Worm (Caenorhabditis elegans) whole organism, L2 larva: Measurements from ENCODE around the gene ZK856.19.

ENCODE experiments used
- F13H6.1 ChIP-seq: sonication (generic microtip); optimal IDR thresholded peaks from 2 replicates; lab custom pipeline; 2016; ENCODE audit warnings: missing genetic modification characterization, missing compliant biosample characterization
- R02D3.7 ChIP-seq: fragments of 150-350 bp; optimal IDR thresholded peaks from 2 replicates; lab custom pipeline; 2014; ENCODE audit warnings: missing biosample characterization, missing genetic modification characterization
- ZK546.5 ChIP-seq: sonication (generic microtip); optimal IDR thresholded peaks from 2 replicates; lab custom pipeline; 2017; ENCODE audit warnings: missing biosample characterization, missing genetic modification characterization
- alr-1 ChIP-seq: fragments of 150-350 bp; optimal IDR thresholded peaks from 2 replicates; lab custom pipeline; 2014; ENCODE audit warnings: missing biosample characterization, missing genetic modification characterization
- aly-2 ChIP-seq: fragments of 150-350 bp; optimal IDR thresholded peaks from 2 replicates; lab custom pipeline; 2014; ENCODE audit warnings: missing biosample characterization, missing genetic modification characterization
- ama-1 ChIP-seq: fragments of 150-350 bp; optimal IDR thresholded peaks from 2 replicates; lab custom pipeline; 2018; ENCODE audit warnings: inconsistent platforms
- blmp-1 ChIP-seq: sonication (generic microtip); optimal IDR thresholded peaks from 2 replicates; lab custom pipeline; 2017; ENCODE audit warnings: missing genetic modification characterization, mild to moderate bottlenecking, missing compliant biosample characterization, antibody characterized with exemption, moderate library complexity; ENCODE audit not compliant: insufficient read depth
- ceh-16 ChIP-seq: fragments of 150-350 bp; optimal IDR thresholded peaks from 2 replicates; lab custom pipeline; 2014; ENCODE audit warnings: missing biosample characterization, missing genetic modification characterization
- ceh-82 ChIP-seq: fragments of 150-350 bp; optimal IDR thresholded peaks from 2 replicates; lab custom pipeline; 2014; ENCODE audit warnings: missing biosample characterization, missing genetic modification characterization
- crh-2 ChIP-seq: sonication (generic microtip); optimal IDR thresholded peaks from 2 replicates; lab custom pipeline; 2017; ENCODE audit warnings: missing biosample characterization, missing genetic modification characterization
- dmd-4 ChIP-seq: sonication (generic microtip); optimal IDR thresholded peaks from 2 replicates; lab custom pipeline; 2017; ENCODE audit warnings: missing biosample characterization, missing genetic modification characterization
- egl-27 ChIP-seq: sonication (generic microtip); optimal IDR thresholded peaks from 3 replicates; lab custom pipeline; 2017; ENCODE audit warnings: missing biosample characterization, missing genetic modification reagents, missing genetic modification characterization
- elt-1 ChIP-seq: fragments of 150-350 bp; optimal IDR thresholded peaks from 2 replicates; lab custom pipeline; 2014; ENCODE audit warnings: missing biosample characterization, missing genetic modification characterization
- elt-3 ChIP-seq: sonication (generic microtip); optimal IDR thresholded peaks from 2 replicates; lab custom pipeline; 2017; ENCODE audit warnings: missing biosample characterization, missing genetic modification characterization
- fos-1 ChIP-seq: fragments of 150-350 bp; optimal IDR thresholded peaks from 2 replicates; lab custom pipeline; 2014; ENCODE audit warnings: missing biosample characterization, missing genetic modification characterization
- gmeb-1 ChIP-seq: fragments of 150-350 bp; optimal IDR thresholded peaks from 2 replicates; lab custom pipeline; 2014; ENCODE audit warnings: missing biosample characterization, missing genetic modification characterization
- lin-13 ChIP-seq: fragments of 150-350 bp; optimal IDR thresholded peaks from 2 replicates; lab custom pipeline; 2014; ENCODE audit warnings: missing biosample characterization, missing genetic modification reagents, missing genetic modification characterization
- lin-39 ChIP-seq: fragments of 150-350 bp; optimal IDR thresholded peaks from 2 replicates; lab custom pipeline; 2014; ENCODE audit warnings: missing biosample characterization, missing genetic modification reagents, missing genetic modification characterization
- lsy-2 ChIP-seq, 2 experiments: fragments of 150-350 bp in 1 of 2; sonication (generic microtip) in 1 of 2; optimal IDR thresholded peaks; 2 replicates each; lab custom pipeline; 2014 to 2017; ENCODE audit warnings: missing biosample characterization in 2 of 2, missing genetic modification characterization in 2 of 2
- mab-5 ChIP-seq: fragments of 150-350 bp; optimal IDR thresholded peaks from 2 replicates; lab custom pipeline; 2014; ENCODE audit warnings: missing biosample characterization, missing genetic modification characterization
- mbf-1 ChIP-seq: sonication (generic microtip); optimal IDR thresholded peaks from 2 replicates; lab custom pipeline; 2017; ENCODE audit warnings: missing biosample characterization, missing genetic modification characterization
- mdl-1 ChIP-seq, 2 experiments: fragments of 150-350 bp in 1 of 2; sonication (generic microtip) in 1 of 2; optimal IDR thresholded peaks; 2 replicates each; lab custom pipeline; 2017; ENCODE audit warnings: missing biosample characterization in 2 of 2, missing genetic modification characterization in 2 of 2
- nhr-10 ChIP-seq: sonication (generic microtip); optimal IDR thresholded peaks from 2 replicates; lab custom pipeline; 2017; ENCODE audit warnings: missing biosample characterization, missing genetic modification characterization
- nhr-12 ChIP-seq: fragments of 150-350 bp; optimal IDR thresholded peaks from 2 replicates; lab custom pipeline; 2014; ENCODE audit warnings: missing biosample characterization, missing genetic modification characterization
- nhr-129 ChIP-seq: fragments of 150-350 bp; optimal IDR thresholded peaks from 2 replicates; lab custom pipeline; 2014; ENCODE audit warnings: missing biosample characterization, missing genetic modification characterization
- nhr-21 ChIP-seq: fragments of 150-350 bp; optimal IDR thresholded peaks from 2 replicates; lab custom pipeline; 2014; ENCODE audit warnings: missing biosample characterization, missing genetic modification characterization
- nhr-23 ChIP-seq: fragments of 150-350 bp; optimal IDR thresholded peaks from 2 replicates; lab custom pipeline; 2014; ENCODE audit warnings: missing biosample characterization, missing genetic modification reagents, missing genetic modification characterization
- nhr-6 ChIP-seq: fragments of 150-350 bp; optimal IDR thresholded peaks from 2 replicates; lab custom pipeline; 2014; ENCODE audit warnings: missing biosample characterization, missing genetic modification characterization
- nhr-77 ChIP-seq: fragments of 150-350 bp; optimal IDR thresholded peaks from 2 replicates; lab custom pipeline; 2014; ENCODE audit warnings: missing biosample characterization, missing genetic modification characterization
- skn-1 ChIP-seq: sonication (generic microtip); optimal IDR thresholded peaks from 2 replicates; lab custom pipeline; 2017; ENCODE audit warnings: missing biosample characterization, missing genetic modification characterization
- snpc-4 ChIP-seq: fragments of 150-350 bp; optimal IDR thresholded peaks from 2 replicates; lab custom pipeline; 2014; ENCODE audit warnings: missing biosample characterization, missing genetic modification characterization
- unc-55 ChIP-seq: fragments of 150-350 bp; sonication (generic microtip); optimal IDR thresholded peaks from 3 replicates; lab custom pipeline; 2014; ENCODE audit warnings: missing biosample characterization, missing genetic modification reagents, missing genetic modification characterization
- zag-1 ChIP-seq: fragments of 150-350 bp; optimal IDR thresholded peaks from 2 replicates; lab custom pipeline; 2014; ENCODE audit warnings: missing biosample characterization, missing genetic modification characterization
- ztf-1 ChIP-seq: fragments of 200-800 bp; sonication (Bioruptor generic); conservative IDR thresholded peaks from 2 replicates; pipeline ENCODE4 v1.3.6; 2022; ENCODE audit warnings: missing genetic modification characterization, missing compliant biosample characterization
- ztf-11 ChIP-seq: sonication (generic microtip); optimal IDR thresholded peaks from 2 replicates; lab custom pipeline; 2017; ENCODE audit warnings: missing biosample characterization, missing genetic modification characterization
- ztf-4 ChIP-seq: fragments of 150-350 bp; optimal IDR thresholded peaks from 2 replicates; lab custom pipeline; 2014; ENCODE audit warnings: missing biosample characterization, missing genetic modification characterization

Gene ZK856.19

DNA sequence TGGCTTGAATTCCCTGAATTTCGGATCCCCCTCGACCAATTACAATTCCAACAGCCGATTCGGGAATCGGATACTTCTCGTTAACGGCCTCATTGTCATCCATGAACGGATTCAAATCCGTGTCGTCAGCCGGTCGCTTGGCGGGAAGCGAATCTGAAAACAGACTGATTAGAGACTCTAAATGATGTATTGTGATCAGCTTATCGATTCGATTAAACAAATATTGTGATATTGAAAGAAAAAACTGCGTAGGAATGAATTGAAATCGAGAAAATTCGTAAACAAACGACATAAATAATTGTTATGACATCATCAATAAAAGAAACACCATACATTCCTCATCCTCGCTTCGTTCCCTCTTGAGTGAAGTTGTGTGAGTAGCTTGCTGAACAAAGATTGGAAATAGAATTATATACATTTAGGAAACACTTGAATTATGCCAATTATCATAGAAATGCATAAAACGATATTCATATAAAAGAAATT, 33.3 kb upstream of the ZK856.19 start:
- TF ChIP-seq aly-2 = no peak
- TF ChIP-seq egl-27 (tag; lab: Kevin White, UChicago) = no peak
- TF ChIP-seq ZK546.5 = no peak
- no peak for TF ChIP-seq nhr-77 (tag; lab: Kevin White, UChicago)
- TF ChIP-seq zag-1 = no peak
- no peak for TF ChIP-seq snpc-4
- TF ChIP-seq ceh-82 (tag; lab: Kevin White, UChicago) = no peak
- TF ChIP-seq ama-1 (lab: Kevin White, UChicago) = no peak
- no peak for TF ChIP-seq crh-2
- no peak for TF ChIP-seq mab-5 (tag; lab: Kevin White, UChicago)
- TF ChIP-seq skn-1 (tag; lab: Kevin White, UChicago) = no peak
- TF ChIP-seq ceh-16 (tag; lab: Kevin White, UChicago) = no peak
- TF ChIP-seq nhr-12 (tag; lab: Kevin White, UChicago) = no peak
- TF ChIP-seq mbf-1 (tag; lab: Kevin White, UChicago) = no peak

DNA sequence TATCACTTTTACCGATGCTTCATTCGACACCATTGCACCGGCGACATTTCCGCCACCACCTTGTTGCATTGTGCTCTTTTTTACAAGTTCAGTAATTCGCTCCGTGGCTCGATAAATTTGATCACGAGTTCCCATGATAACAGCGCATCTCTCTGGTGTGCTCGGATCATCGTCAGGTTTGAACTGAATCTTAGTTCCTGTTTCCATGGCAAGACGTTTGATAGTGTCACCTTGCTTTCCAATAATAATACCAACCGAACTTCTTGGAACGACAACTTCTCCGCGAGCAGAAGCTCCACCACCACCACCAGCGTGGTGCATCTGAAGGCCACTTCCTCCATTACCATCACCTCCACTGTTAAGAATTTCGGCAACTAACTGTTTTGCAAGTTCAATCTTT, 32.5 kb upstream of the ZK856.19 start:
- TF ChIP-seq nhr-10 (tag; lab: Kevin White, UChicago) = no peak
- TF ChIP-seq nhr-12 (tag; lab: Kevin White, UChicago) = no peak
- TF ChIP-seq ztf-4 (tag; lab: Kevin White, UChicago) = no peak
- TF ChIP-seq mdl-1 (tag; optimal IDR thresholded peaks at IDR 0.05; lab: Kevin White, UChicago) = no peak
- no peak for TF ChIP-seq unc-55 (GFP tag; lab: Kevin White, UChicago)
- no peak for TF ChIP-seq elt-3 (tag; lab: Kevin White, UChicago)
- TF ChIP-seq, all 48 proteins: peak for 0

DNA sequence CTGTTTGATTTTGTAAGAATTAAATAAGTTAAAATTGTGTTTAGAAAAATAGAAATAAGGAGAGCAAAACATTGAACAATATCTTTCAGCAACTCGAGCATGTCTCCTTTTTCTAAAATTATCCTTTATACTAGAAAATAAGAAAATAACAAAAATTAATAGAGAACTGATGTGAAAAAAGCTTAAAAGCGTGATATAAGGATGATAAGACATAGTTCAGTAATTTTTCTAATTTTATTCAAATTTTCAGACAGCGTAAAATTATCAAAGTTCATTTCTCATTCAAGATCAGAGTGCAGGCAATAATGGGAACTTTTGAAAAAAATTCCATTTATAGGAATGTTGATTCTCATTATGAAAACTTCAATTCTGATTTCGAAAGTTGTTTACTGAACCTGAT, 28.6 kb upstream of the ZK856.19 start, which contains the start of gene str-182:
Gene str-182 (minus strand): TSS at position 101 of the 400 bp plus-strand sequence.
- no peak for TF ChIP-seq aly-2
- TF ChIP-seq fos-1 (tag; lab: Kevin White, UChicago) = no peak
- no peak for TF ChIP-seq ceh-82 (tag; lab: Kevin White, UChicago)
- TF ChIP-seq lin-13 (GFP tag; lab: Kevin White, UChicago) = no peak
- no peak for TF ChIP-seq lin-39 (tag; lab: Kevin White, UChicago)
- TF ChIP-seq unc-55 (GFP tag; lab: Kevin White, UChicago) = no peak
- no peak for TF ChIP-seq dmd-4
- no peak for TF ChIP-seq F13H6.1
- TF ChIP-seq egl-27 (tag; lab: Kevin White, UChicago) = no peak
- TF ChIP-seq nhr-12 (tag; lab: Kevin White, UChicago) = no peak
- no peak for TF ChIP-seq gmeb-1 (tag; lab: Kevin White, UChicago)
- no peak for TF ChIP-seq nhr-6 (tag; lab: Kevin White, UChicago)
- no peak for TF ChIP-seq nhr-10 (tag; lab: Kevin White, UChicago)
- TF ChIP-seq R02D3.7 (tag; lab: Kevin White, UChicago) = no peak
- no peak for TF ChIP-seq blmp-1 (tag; lab: Kevin White, UChicago)
- TF ChIP-seq nhr-129 = no peak
- TF ChIP-seq ZK546.5 = no peak

DNA sequence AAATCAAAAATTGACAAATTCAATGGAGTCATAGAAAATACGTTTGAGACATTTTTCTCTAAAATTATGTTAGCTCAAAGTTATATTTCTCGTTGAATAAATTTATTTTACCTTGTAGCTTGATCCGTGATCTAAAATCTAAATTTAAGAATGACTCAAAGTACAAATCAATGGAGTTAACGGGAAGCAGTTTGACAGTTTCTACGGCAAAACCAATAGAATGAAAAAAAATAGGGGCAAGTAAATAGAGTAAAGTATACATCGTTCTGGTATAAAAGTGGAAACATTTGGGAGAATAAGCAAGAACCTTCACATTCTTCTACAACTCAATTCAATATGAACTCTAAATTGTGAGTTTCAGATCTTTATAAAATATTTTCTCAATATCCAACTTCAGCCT, 26.2 kb upstream of the ZK856.19 start, which contains the start of gene fipr-6:
Gene fipr-6 (plus strand): TSS at position 301 of the 400 bp plus-strand sequence.
- TF ChIP-seq elt-1 (no peak), ceh-16 (tag; lab: Kevin White, UChicago) (no peak), dmd-4 (no peak), ztf-1 (GFP tag; lab: Robert Waterston, UW) (no peak), lin-13 (GFP tag; lab: Kevin White, UChicago) (no peak), snpc-4 (no peak), zag-1 (no peak), mbf-1 (tag; lab: Kevin White, UChicago) (no peak), ztf-11 (no peak), ZK546.5 (no peak), nhr-10 (tag; lab: Kevin White, UChicago) (no peak), fos-1 (tag; lab: Kevin White, UChicago) (no peak), alr-1 (tag; lab: Kevin White, UChicago) (no peak), lsy-2 (tag; optimal IDR thresholded peaks at IDR 0.05; lab: Kevin White, UChicago) (no peak), nhr-23 (tag; lab: Kevin White, UChicago) (no peak), ama-1 (lab: Kevin White, UChicago) (no peak), nhr-21 (tag; lab: Kevin White, UChicago) (no peak), unc-55 (GFP tag; lab: Kevin White, UChicago) (no peak)
